Worm (Caenorhabditis elegans): ENCODE measurements around the gene gas-1.

DNA sequence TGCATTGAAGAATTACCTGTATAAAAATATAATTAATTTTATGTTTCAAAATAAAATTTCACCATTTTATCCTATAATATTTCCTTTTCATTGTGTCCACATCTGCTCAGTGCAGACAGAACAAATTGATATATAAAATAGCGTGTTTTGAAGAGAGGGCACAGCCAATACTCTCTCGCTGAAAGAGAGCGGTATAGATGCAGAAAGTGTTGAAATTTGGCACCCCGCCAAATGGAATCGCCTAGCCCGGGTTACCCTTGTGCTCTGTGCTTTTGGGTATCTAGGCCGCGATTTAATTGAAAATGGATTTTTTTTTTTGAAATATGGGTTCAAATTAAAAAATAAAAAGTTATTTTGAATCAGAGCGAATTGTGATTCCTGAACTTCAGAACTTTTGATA lies 27.0 kb upstream of the gas-1 start:
- TF ChIP-seq cog-1 (tag; optimal IDR thresholded peaks at IDR 0.05) (no peak), flt-1 (GFP tag; IDR thresholded peaks at IDR 0.05) (no peak)

All from whole organism, midembryonic.